Fruit fly (Drosophila melanogaster): ENCODE measurements around the gene Top2.

DNA sequence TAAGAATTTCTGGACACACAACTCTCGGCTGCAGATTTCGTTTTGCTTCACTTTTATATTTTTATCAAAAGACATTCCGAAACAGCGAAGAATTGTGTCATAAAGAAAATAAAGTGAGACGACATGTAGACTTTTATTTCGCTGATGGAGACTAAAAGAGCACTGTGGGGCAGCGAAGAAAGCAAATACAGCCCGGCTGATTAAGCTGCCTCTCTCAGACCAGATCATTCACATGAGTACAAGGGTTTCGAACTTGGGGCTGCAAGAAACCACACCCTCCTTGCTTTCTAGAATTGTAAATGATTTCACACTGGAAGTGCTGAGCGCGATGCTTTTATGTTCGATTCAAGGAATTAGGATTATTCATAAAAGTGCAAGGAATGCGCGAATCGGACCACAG is 28.2 kb downstream of the Top2 start:
- no peak for TF ChIP-seq OdsH (GFP tag; optimal IDR thresholded peaks at IDR 0.05)
- no peak for TF ChIP-seq Met (GFP tag; optimal IDR thresholded peaks at IDR 0.05)
- 0 out of 3 replicates have a peak, but pooled peaks have one; percentile 36 for TF ChIP-seq CG6163 (GFP tag; IDR thresholded peaks at IDR 0.05)
- TF ChIP-seq svp (GFP tag), result peak; percentile 80
- no peak for TF ChIP-seq CG32006 (GFP tag; optimal IDR thresholded peaks at IDR 0.05)
- peak; percentile 44 for TF ChIP-seq vri (GFP tag; optimal IDR thresholded peaks at IDR 0.05)
- no peak for TF ChIP-seq Lpt (GFP tag; optimal IDR thresholded peaks at IDR 0.05)
- no peak for TF ChIP-seq salr (GFP tag; optimal IDR thresholded peaks at IDR 0.05)

Data from whole organism, prepupa.